Worm (Caenorhabditis elegans) whole organism, L2 larva: ENCODE data around the gene tag-290.

Source experiments
- F13H6.1 ChIP-seq: sonication (generic microtip); optimal IDR thresholded peaks from 2 replicates; lab custom pipeline; 2016; ENCODE audit warnings: missing genetic modification characterization, missing compliant biosample characterization
- alr-1 ChIP-seq: fragments of 150-350 bp; optimal IDR thresholded peaks from 2 replicates; lab custom pipeline; 2014; ENCODE audit warnings: missing biosample characterization, missing genetic modification characterization
- lin-13 ChIP-seq: fragments of 150-350 bp; optimal IDR thresholded peaks from 2 replicates; lab custom pipeline; 2014; ENCODE audit warnings: missing biosample characterization, missing genetic modification reagents, missing genetic modification characterization
- lin-39 ChIP-seq: fragments of 150-350 bp; optimal IDR thresholded peaks from 2 replicates; lab custom pipeline; 2014; ENCODE audit warnings: missing biosample characterization, missing genetic modification reagents, missing genetic modification characterization
- mdl-1 ChIP-seq, 2 experiments: fragments of 150-350 bp in 1 of 2; sonication (generic microtip) in 1 of 2; optimal IDR thresholded peaks; 2 replicates each; lab custom pipeline; 2017; ENCODE audit warnings: missing biosample characterization in 2 of 2, missing genetic modification characterization in 2 of 2
- nhr-11 ChIP-seq: fragments of 150-350 bp; optimal IDR thresholded peaks from 2 replicates; lab custom pipeline; 2014; ENCODE audit warnings: missing biosample characterization, missing genetic modification characterization
- nhr-12 ChIP-seq: fragments of 150-350 bp; optimal IDR thresholded peaks from 2 replicates; lab custom pipeline; 2014; ENCODE audit warnings: missing biosample characterization, missing genetic modification characterization
- nhr-237 ChIP-seq: fragments of 150-350 bp; optimal IDR thresholded peaks from 2 replicates; lab custom pipeline; 2014; ENCODE audit warnings: missing biosample characterization, missing genetic modification characterization
- nhr-25 ChIP-seq: fragments of 150-350 bp; sonication (generic microtip); optimal IDR thresholded peaks from 3 replicates; lab custom pipeline; 2014; ENCODE audit warnings: missing biosample characterization, missing genetic modification characterization
- nhr-6 ChIP-seq: fragments of 150-350 bp; optimal IDR thresholded peaks from 2 replicates; lab custom pipeline; 2014; ENCODE audit warnings: missing biosample characterization, missing genetic modification characterization
- nhr-77 ChIP-seq: fragments of 150-350 bp; optimal IDR thresholded peaks from 2 replicates; lab custom pipeline; 2014; ENCODE audit warnings: missing biosample characterization, missing genetic modification characterization
- unc-39 ChIP-seq: fragments of 150-350 bp; optimal IDR thresholded peaks from 2 replicates; lab custom pipeline; 2014; ENCODE audit warnings: missing biosample characterization, missing genetic modification characterization
- unc-55 ChIP-seq: fragments of 150-350 bp; sonication (generic microtip); optimal IDR thresholded peaks from 3 replicates; lab custom pipeline; 2014; ENCODE audit warnings: missing biosample characterization, missing genetic modification reagents, missing genetic modification characterization
- zag-1 ChIP-seq: fragments of 150-350 bp; optimal IDR thresholded peaks from 2 replicates; lab custom pipeline; 2014; ENCODE audit warnings: missing biosample characterization, missing genetic modification characterization

DNA sequence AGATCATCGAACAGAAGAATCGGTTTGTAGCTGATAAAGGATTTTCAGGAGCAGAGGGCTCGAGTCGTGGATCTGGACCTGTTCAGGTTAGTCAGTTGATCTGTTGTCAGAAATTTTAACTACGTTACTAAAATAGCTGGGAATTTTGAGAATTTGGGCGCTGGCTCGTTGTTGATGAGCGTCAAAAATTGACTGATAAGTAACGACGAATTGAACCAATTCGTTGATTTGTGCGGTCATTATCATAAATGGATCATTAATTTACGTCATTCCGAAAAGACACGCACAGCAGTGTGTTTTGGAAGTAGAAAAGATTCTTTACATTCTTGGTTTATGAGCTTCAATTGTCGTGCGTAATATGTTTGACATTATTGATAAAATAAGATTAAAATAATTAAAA is 34.7 kb downstream of the tag-290 start:
- no peak for TF ChIP-seq alr-1 (tag; lab: Kevin White, UChicago)
- no peak for TF ChIP-seq lin-39 (tag; lab: Kevin White, UChicago)
- no peak for TF ChIP-seq nhr-77
- TF ChIP-seq unc-55 (GFP tag; lab: Kevin White, UChicago) = no peak
- no peak for TF ChIP-seq nhr-6 (tag; lab: Kevin White, UChicago)
- TF ChIP-seq unc-39 (tag; lab: Kevin White, UChicago) = no peak
- TF ChIP-seq zag-1 = no peak
- TF ChIP-seq mdl-1 (tag; optimal IDR thresholded peaks at IDR 0.05; lab: Kevin White, UChicago) = no peak
- no peak for TF ChIP-seq F13H6.1 (tag; lab: Kevin White, UChicago)
- no peak for TF ChIP-seq nhr-237 (tag; lab: Kevin White, UChicago)
- TF ChIP-seq nhr-11 (tag; lab: Kevin White, UChicago) = no peak
- TF ChIP-seq lin-13 (GFP tag; lab: Kevin White, UChicago) = no peak
- TF ChIP-seq nhr-12 (tag; lab: Kevin White, UChicago) = no peak
- TF ChIP-seq nhr-25 = no peak
